Worm (Caenorhabditis elegans) whole organism, mixed stage, embryonic: ENCODE results near the gene mppb-1.
"Not testable (repeated sequence)": the region's sequence is repeated elsewhere in the genome, so short reads cannot be mapped to it uniquely, and the experiment has no call there.

Experiments
- lin-32 ChIP-seq: fragments of 200-800 bp; sonication (Bioruptor generic); optimal IDR thresholded peaks from 2 replicates; lab custom pipeline; 2018; ENCODE audit warnings: mild to moderate bottlenecking, missing genetic modification characterization, missing compliant biosample characterization
- nhr-237 ChIP-seq: fragments of 150-350 bp; optimal IDR thresholded peaks from 2 replicates; lab custom pipeline; 2014; ENCODE audit warnings: missing biosample characterization, missing genetic modification characterization
- nhr-76 ChIP-seq: sonication (generic microtip); optimal IDR thresholded peaks from 2 replicates; lab custom pipeline; 2017; ENCODE audit warnings: missing biosample characterization, missing genetic modification characterization
- unc-62 ChIP-seq: fragments of 150-350 bp; optimal IDR thresholded peaks from 2 replicates; lab custom pipeline; 2014; ENCODE audit warnings: missing biosample characterization, missing genetic modification reagents, missing genetic modification characterization

DNA sequence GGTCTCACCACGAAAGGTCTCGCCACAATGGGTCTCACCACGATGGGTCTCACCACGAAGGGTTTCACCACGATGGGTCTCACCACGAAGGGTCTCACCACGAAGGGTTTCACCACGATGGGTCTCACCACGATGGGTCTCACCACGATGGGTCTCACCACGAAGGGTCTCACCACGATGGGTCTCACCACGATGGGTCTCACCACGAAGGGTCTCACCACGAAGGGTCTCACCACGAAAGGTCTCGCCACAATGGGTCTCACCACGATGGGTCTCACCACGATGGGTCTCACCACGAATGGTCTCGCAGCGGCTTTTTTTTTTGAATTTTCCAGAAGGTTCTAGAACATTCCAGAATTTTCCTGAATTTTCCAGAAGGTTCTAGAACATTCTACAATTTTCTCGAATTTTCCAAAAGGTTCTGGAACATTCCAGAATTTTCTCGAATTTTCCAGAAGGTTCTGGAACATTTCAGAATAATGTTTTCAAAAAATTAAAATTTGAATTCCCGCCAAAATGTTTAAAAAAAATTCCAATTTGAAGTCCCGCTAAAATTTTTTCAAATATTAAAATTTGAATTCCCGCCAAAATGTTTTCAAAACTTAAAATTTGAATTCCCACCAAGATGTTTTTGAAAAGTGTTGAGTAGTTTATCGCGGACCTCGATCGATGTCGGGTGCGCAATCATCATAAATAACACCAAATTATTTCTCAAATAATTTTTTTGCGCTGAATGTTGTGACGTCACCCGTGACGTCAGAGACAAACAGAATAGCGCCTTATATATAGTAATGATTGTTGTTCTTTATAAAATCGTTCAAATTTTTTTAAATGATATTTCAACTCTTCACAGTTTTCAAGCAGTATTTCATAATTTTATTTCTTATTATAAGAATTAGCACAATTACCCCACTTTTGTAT, 6.9 kb upstream of the mppb-1 start:
- not testable (repeated sequence) for TF ChIP-seq nhr-237 (tag; lab: Kevin White, UChicago); unc-62 (GFP tag; lab: Kevin White, UChicago); nhr-76 (tag; lab: Kevin White, UChicago); lin-32 (GFP tag; lab: Kevin White, UChicago)
